Worm (Caenorhabditis elegans) whole organism, L4/young adult: Measurements from ENCODE around the gene lonp-2.

Experiments
- W03F9.2 ChIP-seq: fragments of 150-350 bp; optimal IDR thresholded peaks from 2 replicates; lab custom pipeline; 2014; ENCODE audit warnings: missing biosample characterization, missing genetic modification characterization
- dao-5 ChIP-seq: sonication (generic microtip); optimal IDR thresholded peaks from 2 replicates; lab custom pipeline; 2016; ENCODE audit warnings: missing genotype, missing genetic modification characterization, moderate library complexity, missing compliant biosample characterization
- him-1 ChIP-seq: sonication (generic microtip); optimal IDR thresholded peaks from 2 replicates; lab custom pipeline; 2016; ENCODE audit warnings: missing genotype, missing genetic modification reagents, missing genetic modification characterization, missing compliant biosample characterization

lonp-2 gene

ce11 chrIII:12107441-12107840 lies at the start of gene lonp-2, which contains the start of gene cest-12:
Gene lonp-2 (plus strand): TSS chrIII:12107774.
Gene cest-12 (minus strand): TSS chrIII:12107541.
- no peak for TF ChIP-seq him-1
- TF ChIP-seq dao-5 (tag; lab: Kevin White, UChicago), result no peak
- no peak for TF ChIP-seq W03F9.2

ce11 chrIII:12058429-12058828 lies 49.1 kb upstream of the lonp-2 start, which contains the start of gene arx-3:
Gene arx-3 (minus strand): TSS chrIII:12058458.
- TF ChIP-seq W03F9.2 (peak; percentile 10), dao-5 (tag; lab: Kevin White, UChicago) (no peak)

- no peak for TF ChIP-seq him-1
- TF ChIP-seq W03F9.2, result no peak
- TF ChIP-seq dao-5 (tag; lab: Kevin White, UChicago), result no peak
Observed at ce11 chrIII:12059521-12059920, 48.1 kb upstream of the lonp-2 start.

ce11 chrIII:12060092-12060491 lies 47.5 kb upstream of the lonp-2 start:
- no peak for TF ChIP-seq him-1
- no peak for TF ChIP-seq dao-5 (tag; lab: Kevin White, UChicago)
- no peak for TF ChIP-seq W03F9.2

ce11 chrIII:12061413-12061812 lies 46.2 kb upstream of the lonp-2 start, which contains the start of gene zyg-8:
Gene zyg-8 (plus strand): TSS chrIII:12061713.
- TF ChIP-seq dao-5 (tag; lab: Kevin White, UChicago) (no peak), W03F9.2 (no peak), him-1 (no peak)

- TF ChIP-seq dao-5 (tag; lab: Kevin White, UChicago) (no peak), him-1 (no peak), W03F9.2 (no peak)
Observed at ce11 chrIII:12063934-12064333, 43.6 kb upstream of the lonp-2 start.

ce11 chrIII:12064494-12064893 lies 43.1 kb upstream of the lonp-2 start:
- TF ChIP-seq W03F9.2, result no peak
- no peak for TF ChIP-seq him-1
- TF ChIP-seq dao-5 (tag; lab: Kevin White, UChicago), result no peak

- no peak for TF ChIP-seq him-1
- TF ChIP-seq W03F9.2, result no peak
- TF ChIP-seq dao-5 (tag; lab: Kevin White, UChicago), result no peak
Observed at ce11 chrIII:12067736-12068135, 39.8 kb upstream of the lonp-2 start.

ce11 chrIII:12077456-12077855 lies 30.1 kb upstream of the lonp-2 start, which contains the start of gene php-3:
Gene php-3 (minus strand): TSS chrIII:12077556.
- TF ChIP-seq dao-5 (tag; lab: Kevin White, UChicago), result no peak
- no peak for TF ChIP-seq W03F9.2
- no peak for TF ChIP-seq him-1

ce11 chrIII:12081992-12082628 lies 25.5 kb upstream of the lonp-2 start:
- TF ChIP-seq him-1 (no peak), W03F9.2 (no peak), dao-5 (tag; lab: Kevin White, UChicago) (no peak)

- TF ChIP-seq him-1 (no peak), dao-5 (tag; lab: Kevin White, UChicago) (no peak), W03F9.2 (no peak)
Observed at ce11 chrIII:12084216-12084615, 23.4 kb upstream of the lonp-2 start, which contains the start of gene nob-1. Gene nob-1 (minus strand): TSS chrIII:12084316.

ce11 chrIII:12084749-12085307 lies 22.7 kb upstream of the lonp-2 start:
- TF ChIP-seq dao-5 (tag; lab: Kevin White, UChicago) (no peak), him-1 (no peak)

ce11 chrIII:12087564-12087963 lies 20.0 kb upstream of the lonp-2 start:
- no peak for TF ChIP-seq him-1
- TF ChIP-seq W03F9.2, result no peak
- TF ChIP-seq dao-5 (tag; lab: Kevin White, UChicago), result no peak

- TF ChIP-seq W03F9.2, result no peak
- TF ChIP-seq him-1, result no peak
- no peak for TF ChIP-seq dao-5 (tag; lab: Kevin White, UChicago)
Observed at ce11 chrIII:12092595-12092994, 15.0 kb upstream of the lonp-2 start.

- no peak for TF ChIP-seq W03F9.2
- TF ChIP-seq him-1, result no peak
- TF ChIP-seq dao-5 (tag; lab: Kevin White, UChicago), result no peak
Observed at ce11 chrIII:12094158-12094856, 13.3 kb upstream of the lonp-2 start.
